Worm (Caenorhabditis elegans) whole organism, young adult: ENCODE measurements around the gene Y82E9BL.3.

Source experiments
- F37B4.10 ChIP-seq: fragments of 200-800 bp; sonication (Bioruptor generic); IDR thresholded peaks from 2 replicates; pipeline ENCODE4 v1.3.6; 2022; ENCODE audit warnings: missing genetic modification characterization, missing compliant biosample characterization
- T07F8.4 ChIP-seq: sonication (generic microtip); optimal IDR thresholded peaks from 2 replicates; lab custom pipeline; 2016; ENCODE audit warnings: mild to moderate bottlenecking, missing genetic modification characterization, moderate library complexity, missing compliant biosample characterization
- ceh-40 ChIP-seq: fragments of 200-800 bp; sonication (Bioruptor generic); IDR thresholded peaks from 2 replicates; pipeline ENCODE4 v1.3.6; 2022; ENCODE audit warnings: missing genetic modification characterization, missing compliant biosample characterization
- dpff-1 ChIP-seq: sonication (generic microtip); optimal IDR thresholded peaks from 2 replicates; lab custom pipeline; 2017; ENCODE audit warnings: mild to moderate bottlenecking, missing genetic modification characterization, missing compliant biosample characterization
- mxl-1 ChIP-seq: sonication (generic microtip); optimal IDR thresholded peaks from 2 replicates; lab custom pipeline; 2016; ENCODE audit warnings: missing genetic modification characterization, missing compliant biosample characterization
- rpc-1 ChIP-seq, 2 experiments: fragments of 150-350 bp in 1 of 2; sonication (generic microtip) in 1 of 2; optimal IDR thresholded peaks; 2 replicates each; lab custom pipeline; 2014 to 2018; ENCODE audit warnings: missing biosample characterization in 1 of 2, missing genetic modification characterization in 1 of 2, missing genetic modification reagents in 1 of 2, missing genotype in 1 of 2
- somi-1 ChIP-seq: fragments of 200-800 bp; sonication (Bioruptor generic); optimal IDR thresholded peaks from 2 replicates; lab custom pipeline; 2018; ENCODE audit warnings: mild to moderate bottlenecking, missing genetic modification characterization, missing compliant biosample characterization
- unc-62 ChIP-seq: fragments of 150-350 bp; optimal IDR thresholded peaks from 2 replicates; lab custom pipeline; 2014; ENCODE audit warnings: missing biosample characterization, missing genetic modification reagents, missing genetic modification characterization

DNA sequence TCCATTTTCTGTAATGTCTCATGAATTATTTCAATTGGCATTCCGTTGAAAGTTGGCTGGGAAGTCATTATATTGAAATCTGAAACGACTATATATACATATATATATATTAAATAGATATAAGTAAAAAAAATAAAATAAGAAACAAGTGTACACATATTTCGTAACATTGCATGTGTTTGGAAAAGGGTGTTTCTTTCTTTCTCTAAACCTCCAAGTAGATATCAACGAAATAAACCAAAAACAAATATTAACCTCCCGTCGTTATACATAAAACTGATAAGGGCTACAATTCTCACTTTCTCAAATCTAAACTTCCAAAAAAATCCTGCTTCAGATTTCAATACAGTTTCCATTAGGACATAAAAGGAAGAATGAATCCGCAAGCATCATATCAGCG, 42.4 kb downstream of the Y82E9BL.3 start, which contains the start of gene fbxa-79:
- no peak for TF ChIP-seq unc-62
- TF ChIP-seq mxl-1 (tag; lab: Kevin White, UChicago): no peak
- TF ChIP-seq rpc-1 (optimal IDR thresholded peaks at IDR 0.05; lab: Kevin White, UChicago): no peak
- no peak for TF ChIP-seq rpc-1 (tag; optimal IDR thresholded peaks at IDR 0.05; lab: Kevin White, UChicago)
- TF ChIP-seq T07F8.4: no peak
- no peak for TF ChIP-seq somi-1 (GFP tag; lab: Kevin White, UChicago)
- no peak for TF ChIP-seq F37B4.10
- no peak for TF ChIP-seq dpff-1 (tag; lab: Kevin White, UChicago)
- TF ChIP-seq ceh-40 (GFP tag; lab: Robert Waterston, UW): no peak
